Worm (Caenorhabditis elegans) whole organism, L1 larva: ENCODE data around the gene sinh-1.

Experiments used
- isw-1 ChIP-seq: fragments of 200-800 bp; sonication (Bioruptor generic); IDR thresholded peaks from 2 replicates; pipeline ENCODE4 v1.3.6; 2022; ENCODE audit warnings: missing genetic modification characterization, missing compliant biosample characterization
- lir-3 ChIP-seq: sonication (generic microtip); optimal IDR thresholded peaks from 2 replicates; lab custom pipeline; 2016; ENCODE audit warnings: mild to moderate bottlenecking, missing genetic modification characterization, moderate library complexity, missing compliant biosample characterization; ENCODE audit not compliant: poor library complexity
- nhr-11 ChIP-seq: fragments of 150-350 bp; optimal IDR thresholded peaks from 2 replicates; lab custom pipeline; 2014; ENCODE audit warnings: missing biosample characterization, missing genetic modification characterization
- nhr-77 ChIP-seq: fragments of 150-350 bp; optimal IDR thresholded peaks from 2 replicates; lab custom pipeline; 2014; ENCODE audit warnings: missing biosample characterization, missing genetic modification characterization
- unc-98 ChIP-seq: fragments of 200-800 bp; sonication (Bioruptor generic); IDR thresholded peaks from 2 replicates; pipeline ENCODE4 v1.3.6; 2022; ENCODE audit warnings: missing genetic modification characterization, missing compliant biosample characterization

ce11 chrII:12239449-12239848, 11.3 kb downstream of the sinh-1 start:
- TF ChIP-seq lir-3 (tag; lab: Kevin White, UChicago) (no peak), nhr-77 (tag; lab: Kevin White, UChicago) (no peak), isw-1 (GFP tag; lab: Robert Waterston, UW) (no peak), nhr-11 (tag; lab: Kevin White, UChicago) (no peak), unc-98 (GFP tag; lab: Robert Waterston, UW) (no peak)
